Fruit fly (Drosophila melanogaster) whole organism, prepupa: ENCODE results near the gene CG13288.

Source experiments
- CG10631 ChIP-seq: fragments of 200-800 bp; sonication (Bioruptor generic); optimal IDR thresholded peaks from 2 replicates; lab custom pipeline; 2016; ENCODE audit warnings: missing biosample characterization, missing genetic modification characterization
- CG10669 ChIP-seq: fragments of 200-800 bp; sonication (Bioruptor generic); optimal IDR thresholded peaks from 3 replicates; lab custom pipeline; 2018; ENCODE audit warnings: missing biosample characterization, mild to moderate bottlenecking, missing genetic modification characterization, moderate library complexity
- CG11294 ChIP-seq: fragments of 200-800 bp; sonication (Bioruptor generic); IDR thresholded peaks from 2 replicates; pipeline ENCODE4 v1.3.6; 2022; ENCODE audit warnings: missing biosample characterization, missing genetic modification characterization
- CG11762 ChIP-seq: fragments of 200-800 bp; sonication (Bioruptor generic); optimal IDR thresholded peaks from 3 replicates; lab custom pipeline; 2016; ENCODE audit warnings: missing biosample characterization, missing genetic modification characterization; ENCODE audit not compliant: insufficient read depth
- CG11902 ChIP-seq: fragments of 200-800 bp; sonication (Bioruptor generic); optimal IDR thresholded peaks from 3 replicates; lab custom pipeline; 2016; ENCODE audit warnings: missing biosample characterization, missing genetic modification characterization
- CG1621 ChIP-seq: fragments of 200-800 bp; sonication (Bioruptor generic); optimal IDR thresholded peaks from 3 replicates; lab custom pipeline; 2018; ENCODE audit warnings: missing biosample characterization, mild to moderate bottlenecking, missing genetic modification characterization
- CG3032 ChIP-seq: fragments of 200-800 bp; optimal IDR thresholded peaks from 2 replicates; lab custom pipeline; 2019; ENCODE audit warnings: missing biosample characterization, mild to moderate bottlenecking, missing genetic modification characterization, moderate library complexity
- CG32006 ChIP-seq: fragments of 200-800 bp; sonication (Bioruptor generic); optimal IDR thresholded peaks from 3 replicates; lab custom pipeline; 2017; ENCODE audit warnings: missing biosample characterization, mild to moderate bottlenecking, missing genetic modification characterization
- CG34406 ChIP-seq: fragments of 200-800 bp; sonication (Bioruptor generic); optimal IDR thresholded peaks from 3 replicates; lab custom pipeline; 2016; ENCODE audit warnings: missing biosample characterization, missing genetic modification characterization
- CG3919 ChIP-seq: fragments of 200-800 bp; sonication (Bioruptor generic); optimal IDR thresholded peaks from 3 replicates; lab custom pipeline; 2016; ENCODE audit warnings: missing biosample characterization, missing genetic modification characterization
- CG6163 ChIP-seq: fragments of 200-800 bp; sonication (Bioruptor generic); IDR thresholded peaks from 3 replicates; pipeline ENCODE4 v1.3.6; 2022; ENCODE audit warnings: missing biosample characterization, missing genetic modification characterization
- CG6276 ChIP-seq: fragments of 200-800 bp; sonication (Bioruptor generic); optimal IDR thresholded peaks from 2 replicates; lab custom pipeline; 2017; ENCODE audit warnings: missing biosample characterization, mild to moderate bottlenecking, missing genetic modification characterization
- CG6808 ChIP-seq: fragments of 200-800 bp; sonication (Bioruptor generic); optimal IDR thresholded peaks from 3 replicates; lab custom pipeline; 2017; ENCODE audit warnings: missing biosample characterization, missing genetic modification characterization, mild to moderate bottlenecking, moderate library complexity, missing genetic modification reagents
- CG6854 ChIP-seq: fragments of 200-800 bp; sonication (Bioruptor generic); optimal IDR thresholded peaks from 2 replicates; lab custom pipeline; 2017; ENCODE audit warnings: missing biosample characterization, mild to moderate bottlenecking, missing genetic modification characterization
- CG7368 ChIP-seq: fragments of 200-800 bp; sonication (Bioruptor generic); optimal IDR thresholded peaks from 3 replicates; lab custom pipeline; 2016; ENCODE audit warnings: missing biosample characterization, missing genetic modification characterization
- CG8119 ChIP-seq: fragments of 200-800 bp; sonication (Bioruptor generic); IDR thresholded peaks from 3 replicates; pipeline ENCODE4 v1.3.6; 2022; ENCODE audit warnings: missing biosample characterization, missing genetic modification characterization
- CG8319 ChIP-seq: fragments of 200-800 bp; sonication (Bioruptor generic); optimal IDR thresholded peaks from 3 replicates; lab custom pipeline; 2016; ENCODE audit warnings: missing biosample characterization, missing genetic modification characterization
- CG8632 ChIP-seq: fragments of 200-800 bp; sonication (Bioruptor generic); optimal IDR thresholded peaks from 3 replicates; lab custom pipeline; 2016; ENCODE audit warnings: missing biosample characterization, missing genetic modification characterization
- Eip75B ChIP-seq: fragments of 200-800 bp; sonication (Bioruptor generic); optimal IDR thresholded peaks from 3 replicates; lab custom pipeline; 2016; ENCODE audit warnings: missing biosample characterization, missing genetic modification characterization
- Eip78C ChIP-seq: fragments of 200-800 bp; sonication (Bioruptor generic); peaks from one replicate; lab custom pipeline; 2016; ENCODE audit warnings: missing biosample characterization, missing genetic modification characterization
- Eip93F ChIP-seq: fragments of 200-800 bp; sonication (Bioruptor generic); optimal IDR thresholded peaks from 2 replicates; lab custom pipeline; 2016; ENCODE audit warnings: missing biosample characterization, mild to moderate bottlenecking, missing genetic modification characterization
- Ets96B ChIP-seq: fragments of 200-800 bp; optimal IDR thresholded peaks from 2 replicates; lab custom pipeline; 2019; ENCODE audit warnings: missing biosample characterization, mild to moderate bottlenecking, missing genetic modification characterization, moderate library complexity
- Hr39 ChIP-seq: fragments of 200-800 bp; sonication (Bioruptor generic); optimal IDR thresholded peaks from 2 replicates; lab custom pipeline; 2016; ENCODE audit warnings: missing biosample characterization, missing genetic modification characterization
- Hr4 ChIP-seq: fragments of 200-800 bp; sonication (Bioruptor generic); optimal IDR thresholded peaks from 3 replicates; lab custom pipeline; 2016; ENCODE audit warnings: missing biosample characterization, missing genetic modification characterization
- Lpt ChIP-seq: fragments of 200-800 bp; sonication (Bioruptor generic); optimal IDR thresholded peaks from 3 replicates; lab custom pipeline; 2016; ENCODE audit warnings: missing biosample characterization, missing genetic modification characterization
- Smox ChIP-seq: fragments of 200-800 bp; sonication (Bioruptor generic); optimal IDR thresholded peaks from 3 replicates; lab custom pipeline; 2016; ENCODE audit warnings: missing biosample characterization, missing genetic modification characterization
- Sox102F ChIP-seq: fragments of 200-800 bp; sonication (Bioruptor generic); optimal IDR thresholded peaks from 2 replicates; lab custom pipeline; 2016; ENCODE audit warnings: missing biosample characterization, mild to moderate bottlenecking, missing genetic modification characterization
- Sox14 ChIP-seq: fragments of 200-800 bp; sonication (Bioruptor generic); optimal IDR thresholded peaks from 3 replicates; lab custom pipeline; 2016; ENCODE audit warnings: missing biosample characterization, missing genetic modification characterization
- achi ChIP-seq: fragments of 200-800 bp; sonication (Bioruptor generic); optimal IDR thresholded peaks from 3 replicates; lab custom pipeline; 2016; ENCODE audit warnings: missing biosample characterization, missing genetic modification characterization
- cyc ChIP-seq: fragments of 200-800 bp; sonication (Bioruptor generic); optimal IDR thresholded peaks from 3 replicates; lab custom pipeline; 2016; ENCODE audit warnings: missing biosample characterization, missing genetic modification characterization
- dac ChIP-seq: fragments of 200-800 bp; sonication (Bioruptor generic); optimal IDR thresholded peaks from 2 replicates; lab custom pipeline; 2017; ENCODE audit warnings: missing biosample characterization, mild to moderate bottlenecking, missing genetic modification characterization
- esn ChIP-seq: fragments of 200-800 bp; sonication (Bioruptor generic); optimal IDR thresholded peaks from 2 replicates; lab custom pipeline; 2016; ENCODE audit warnings: missing biosample characterization, mild to moderate bottlenecking, missing genetic modification characterization, moderate library complexity
- fd59A ChIP-seq: fragments of 200-800 bp; sonication (Bioruptor generic); optimal IDR thresholded peaks from 2 replicates; lab custom pipeline; 2017; ENCODE audit warnings: missing biosample characterization, mild to moderate bottlenecking, missing genetic modification characterization, missing genetic modification reagents
- fkh ChIP-seq: fragments of 200-800 bp; sonication (Bioruptor generic); optimal IDR thresholded peaks from 3 replicates; lab custom pipeline; 2017; ENCODE audit warnings: missing biosample characterization, mild to moderate bottlenecking, missing genetic modification characterization, moderate library complexity
- lz ChIP-seq: fragments of 200-800 bp; sonication (Bioruptor generic); optimal IDR thresholded peaks from 3 replicates; lab custom pipeline; 2016; ENCODE audit warnings: missing biosample characterization, missing genetic modification characterization
- net ChIP-seq: fragments of 200-800 bp; sonication (Bioruptor generic); optimal IDR thresholded peaks from 3 replicates; lab custom pipeline; 2016; ENCODE audit warnings: missing biosample characterization, missing genetic modification characterization
- ss ChIP-seq, 2 experiments: fragments of 200-800 bp; sonication (Bioruptor generic); optimal IDR thresholded peaks; 2 replicates in 1 of 2; 3 replicates in 1 of 2; lab custom pipeline; 2017 to 2018; ENCODE audit warnings: mild to moderate bottlenecking in 2 of 2, missing biosample characterization in 2 of 2, missing genetic modification characterization in 2 of 2, moderate library complexity in 1 of 2
- svp ChIP-seq: fragments of 200-800 bp; sonication (Bioruptor generic); peaks from one replicate; lab custom pipeline; 2016; ENCODE audit warnings: missing biosample characterization, missing genetic modification characterization
- topi ChIP-seq: fragments of 200-800 bp; sonication (Bioruptor generic); optimal IDR thresholded peaks from 3 replicates; lab custom pipeline; 2016; ENCODE audit warnings: missing biosample characterization, missing genetic modification characterization

Gene CG13288

dm6 chr3L:5926015-5926988 is 19.1 kb downstream of the CG13288 start (continued):
- TF ChIP-seq Eip93F (GFP tag; lab: Kevin White, UChicago) (no peak), CG3032 (tag; lab: Kevin White, UChicago) (no peak), svp (GFP tag; lab: Kevin White, UChicago) (peak; percentile 82), Lpt (GFP tag; lab: Kevin White, UChicago) (no peak), Eip78C (peak; percentile 72), dac (GFP tag; lab: Kevin White, UChicago) (no peak), CG8319 (GFP tag; lab: Kevin White, UChicago) (no peak), CG34406 (GFP tag; lab: Kevin White, UChicago) (no peak), CG10669 (GFP tag; lab: Kevin White, UChicago) (no peak), CG11294 (GFP tag; lab: Robert Waterston, UW) (no peak), CG7368 (GFP tag; lab: Kevin White, UChicago) (no peak), achi (GFP tag; lab: Kevin White, UChicago) (peak; percentile 19), Hr39 (peak; percentile 25), ss (GFP tag; optimal IDR thresholded peaks at IDR 0.05; lab: Kevin White, UChicago) (peak in 1 of 2 experiments; percentile 7), CG6276 (GFP tag; lab: Kevin White, UChicago) (peak; percentile 14), topi (GFP tag; lab: Kevin White, UChicago) (peak; percentile 28), CG6854 (peak; percentile 57), CG8632 (GFP tag; lab: Kevin White, UChicago) (no peak)

dm6 chr3L:5927536-5927935 is 20.4 kb downstream of the CG13288 start:
- TF ChIP-seq CG1621 (tag; lab: Kevin White, UChicago): peak; percentile 65
- no peak for TF ChIP-seq CG8119 (GFP tag; lab: Robert Waterston, UW)
- peak; percentile 8 for TF ChIP-seq topi (GFP tag; lab: Kevin White, UChicago)
- peak; percentile 81 for TF ChIP-seq Eip78C
- peak; percentile 64 for TF ChIP-seq svp (GFP tag; lab: Kevin White, UChicago)

DNA sequence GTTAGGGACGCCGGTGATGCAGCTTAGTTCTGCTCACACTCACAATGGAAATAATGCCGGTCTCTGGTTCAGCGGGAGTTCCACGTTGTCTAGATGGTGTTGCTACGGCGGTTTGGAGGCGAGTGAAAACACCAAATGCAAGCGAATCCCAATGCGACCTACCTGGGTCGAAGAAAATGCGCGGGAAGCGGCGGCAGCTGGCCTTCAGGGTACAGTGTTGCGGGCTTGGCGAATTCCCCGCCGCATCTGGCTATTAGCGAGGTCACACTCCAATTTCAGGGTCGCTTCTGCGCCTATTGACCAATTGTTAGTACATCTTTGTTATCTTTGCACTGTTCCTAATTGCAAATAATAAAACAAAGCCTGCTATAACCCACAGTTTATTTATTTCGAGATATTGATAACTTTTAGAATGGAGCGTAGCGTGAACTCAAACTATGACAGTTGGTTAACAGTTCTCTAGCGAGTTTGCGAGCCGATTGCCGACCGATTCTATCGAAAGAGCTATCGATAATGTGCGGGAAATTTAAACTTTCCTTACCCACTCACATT is 25.3 kb downstream of the CG13288 start, which contains the start of gene Rcc1:
TSS of gene Rcc1 (minus strand) at position 411 of the 552 bp plus-strand sequence.
- TF ChIP-seq lz (GFP tag; lab: Kevin White, UChicago) (peak; percentile 8), CG32006 (no peak), net (GFP tag; lab: Kevin White, UChicago) (no peak), CG11762 (GFP tag; lab: Kevin White, UChicago) (no peak), Eip75B (GFP tag; lab: Kevin White, UChicago) (peak; percentile 37), CG8632 (GFP tag; lab: Kevin White, UChicago) (no peak), CG10631 (GFP tag; lab: Kevin White, UChicago) (no peak), CG3919 (GFP tag; lab: Kevin White, UChicago) (no peak), Ets96B (tag; lab: Kevin White, UChicago) (no peak), fkh (GFP tag; lab: Kevin White, UChicago) (no peak), Smox (GFP tag; lab: Kevin White, UChicago) (no peak), CG6808 (GFP tag; lab: Kevin White, UChicago) (peak; percentile 20), Sox14 (GFP tag; lab: Kevin White, UChicago) (peak; percentile 47), Hr39 (peak; percentile 37), esn (GFP tag; lab: Kevin White, UChicago) (no peak), CG6163 (GFP tag; lab: Robert Waterston, UW) (no peak), svp (GFP tag; lab: Kevin White, UChicago) (peak; percentile 89), Sox102F (GFP tag; lab: Kevin White, UChicago) (no peak), Eip93F (GFP tag; lab: Kevin White, UChicago) (no peak), CG8319 (GFP tag; lab: Kevin White, UChicago) (no peak), CG3032 (tag; lab: Kevin White, UChicago) (peak; percentile 48), cyc (GFP tag; lab: Kevin White, UChicago) (peak; percentile 5), achi (GFP tag; lab: Kevin White, UChicago) (peak; percentile 87), CG11902 (GFP tag; lab: Kevin White, UChicago) (no peak), CG6854 (no peak), Hr4 (no peak), fd59A (GFP tag; lab: Kevin White, UChicago) (no peak)
